Worm (Caenorhabditis elegans): ENCODE data around the gene Y110A2AL.10.

The Y110A2AL.10 gene

ce11 chrII:2881088-2881487, 9.4 kb upstream of the Y110A2AL.10 start:
- TF ChIP-seq dao-5 (tag; optimal IDR thresholded peaks at IDR 0.05) (no peak), W03F9.2 (tag; optimal IDR thresholded peaks at IDR 0.05) (no peak), him-1 (tag; optimal IDR thresholded peaks at IDR 0.05) (no peak)

ce11 chrII:2878909-2879308, 7.2 kb upstream of the Y110A2AL.10 start:
- TF ChIP-seq him-1 (tag; optimal IDR thresholded peaks at IDR 0.05) (no peak), dao-5 (tag; optimal IDR thresholded peaks at IDR 0.05) (no peak), W03F9.2 (tag; optimal IDR thresholded peaks at IDR 0.05) (no peak)

- no peak for TF ChIP-seq him-1 (tag; optimal IDR thresholded peaks at IDR 0.05)
- TF ChIP-seq W03F9.2 (tag; optimal IDR thresholded peaks at IDR 0.05), result no peak
- no peak for TF ChIP-seq dao-5 (tag; optimal IDR thresholded peaks at IDR 0.05)
These were observed 3.1 kb upstream of the Y110A2AL.10 start, which contains the start of gene Y110A2AL.1 for ce11 chrII:2874801-2875200. Gene Y110A2AL.1, plus strand, starts transcription at chrII:2875101.

- TF ChIP-seq W03F9.2 (tag; optimal IDR thresholded peaks at IDR 0.05) (no peak), dao-5 (tag; optimal IDR thresholded peaks at IDR 0.05) (no peak), him-1 (tag; optimal IDR thresholded peaks at IDR 0.05) (no peak)
These were observed 4.0 kb downstream of the Y110A2AL.10 start, which contains the start of gene Y110A2AL.2 for ce11 chrII:2867701-2868100. Gene Y110A2AL.2, plus strand, starts transcription at chrII:2868001.

ce11 chrII:2866541-2867124, 5.1 kb downstream of the Y110A2AL.10 start, which contains the start of the genes Y110A2AL.9 and Y110A2AL.3:
Gene Y110A2AL.9, minus strand, starts transcription at chrII:2866641.
Gene Y110A2AL.3, plus strand, starts transcription at chrII:2867074.
- TF ChIP-seq W03F9.2 (tag; optimal IDR thresholded peaks at IDR 0.05) (no peak), dao-5 (tag; optimal IDR thresholded peaks at IDR 0.05) (no peak), him-1 (tag; optimal IDR thresholded peaks at IDR 0.05) (no peak)

ce11 chrII:2865355-2865754, 6.4 kb downstream of the Y110A2AL.10 start:
- no peak for TF ChIP-seq W03F9.2 (tag; optimal IDR thresholded peaks at IDR 0.05)
- no peak for TF ChIP-seq dao-5 (tag; optimal IDR thresholded peaks at IDR 0.05)
- no peak for TF ChIP-seq him-1 (tag; optimal IDR thresholded peaks at IDR 0.05)

ce11 chrII:2864229-2864628, 7.5 kb downstream of the Y110A2AL.10 start, which contains the start of gene Y110A2AL.5:
Gene Y110A2AL.5, plus strand, starts transcription at chrII:2864529.
- TF ChIP-seq W03F9.2 (tag; optimal IDR thresholded peaks at IDR 0.05), result no peak
- no peak for TF ChIP-seq dao-5 (tag; optimal IDR thresholded peaks at IDR 0.05)
- no peak for TF ChIP-seq him-1 (tag; optimal IDR thresholded peaks at IDR 0.05)

ce11 chrII:2862557-2863035, 9.1 kb downstream of the Y110A2AL.10 start:
- TF ChIP-seq W03F9.2 (tag; optimal IDR thresholded peaks at IDR 0.05), result no peak
- TF ChIP-seq him-1 (tag; optimal IDR thresholded peaks at IDR 0.05), result no peak
- TF ChIP-seq dao-5 (tag; optimal IDR thresholded peaks at IDR 0.05), result no peak

- TF ChIP-seq dao-5 (tag; optimal IDR thresholded peaks at IDR 0.05) (peak; percentile 6), W03F9.2 (tag; optimal IDR thresholded peaks at IDR 0.05) (no peak)
These were observed 10.2 kb downstream of the Y110A2AL.10 start for ce11 chrII:2861385-2862099.

- TF ChIP-seq dao-5 (tag; optimal IDR thresholded peaks at IDR 0.05) (peak; percentile 26), W03F9.2 (tag; optimal IDR thresholded peaks at IDR 0.05) (no peak)
These were observed 11.6 kb downstream of the Y110A2AL.10 start for ce11 chrII:2859873-2860821.

- TF ChIP-seq him-1 (tag; optimal IDR thresholded peaks at IDR 0.05) (no peak), W03F9.2 (tag; optimal IDR thresholded peaks at IDR 0.05) (no peak)
These were observed 12.4 kb downstream of the Y110A2AL.10 start for ce11 chrII:2859315-2859714.

ce11 chrII:2858851-2859250, 12.9 kb downstream of the Y110A2AL.10 start:
- no peak for TF ChIP-seq W03F9.2 (tag; optimal IDR thresholded peaks at IDR 0.05)
- TF ChIP-seq him-1 (tag; optimal IDR thresholded peaks at IDR 0.05), result no peak
- TF ChIP-seq dao-5 (tag; optimal IDR thresholded peaks at IDR 0.05), result no peak

- TF ChIP-seq him-1 (tag; optimal IDR thresholded peaks at IDR 0.05) (no peak), dao-5 (tag; optimal IDR thresholded peaks at IDR 0.05) (no peak), W03F9.2 (tag; optimal IDR thresholded peaks at IDR 0.05) (no peak)
These were observed 14.2 kb downstream of the Y110A2AL.10 start for ce11 chrII:2857559-2857958.

Measured in whole organism, L4/young adult.